Fruit fly (Drosophila melanogaster): ENCODE results near the gene Alg2.
A peak's percentile ranks its signal among the peaks of the same experiment; 100 is the strongest.

DNA sequence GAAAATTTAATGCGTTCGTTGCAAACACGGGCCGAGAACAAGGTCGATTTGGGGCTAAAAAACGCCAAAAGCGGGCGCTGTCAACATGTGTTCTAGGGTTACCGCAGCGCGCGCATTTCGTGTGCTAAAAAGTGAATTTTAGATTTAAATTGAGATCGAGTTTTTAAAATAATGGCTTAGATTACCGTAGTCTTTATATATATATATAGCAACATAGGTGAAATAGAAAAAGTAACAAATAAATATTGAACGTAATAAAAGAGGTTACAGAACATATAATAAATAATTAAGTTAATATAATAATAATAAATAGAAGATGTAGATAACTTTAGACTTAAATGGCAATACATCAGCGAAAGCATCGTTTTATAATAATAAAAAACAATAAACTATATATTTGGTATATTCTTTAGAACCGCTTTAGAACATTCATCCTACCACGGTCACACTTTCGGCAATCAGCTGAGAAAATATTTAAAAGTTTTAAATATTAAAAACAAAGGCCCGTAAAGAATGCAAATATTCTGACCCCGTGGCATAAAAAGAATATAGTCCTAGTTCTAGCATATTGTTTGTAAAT is at the start of gene Alg2, which contains the start of gene CG11537:
- TF ChIP-seq OdsH (GFP tag; optimal IDR thresholded peaks at IDR 0.05) (no peak), foxo (GFP tag; optimal IDR thresholded peaks at IDR 0.05) (peak in 1 of 2 experiments; percentile 27), CrebA (GFP tag; optimal IDR thresholded peaks at IDR 0.05; ENCODE audit: borderline replicate concordance) (no peak), psq (GFP tag; optimal IDR thresholded peaks at IDR 0.05) (peak; percentile 0), h (GFP tag; optimal IDR thresholded peaks at IDR 0.05) (no peak), brk (GFP tag; optimal IDR thresholded peaks at IDR 0.05) (no peak), Mio (GFP tag; optimal IDR thresholded peaks at IDR 0.05) (no peak), Abd-B (GFP tag; optimal IDR thresholded peaks at IDR 0.05) (no peak)
